Worm (Caenorhabditis elegans) whole organism, L4 larva: ENCODE measurements around the gene bckd-1A.

Source experiments
- F37D6.2 ChIP-seq: sonication (generic microtip); optimal IDR thresholded peaks from 2 replicates; lab custom pipeline; 2016; ENCODE audit warnings: mild to moderate bottlenecking, missing genetic modification characterization, missing compliant biosample characterization
- T20F7.1 ChIP-seq: fragments of 200-800 bp; sonication (Bioruptor generic); optimal IDR thresholded peaks from 2 replicates; lab custom pipeline; 2018; ENCODE audit warnings: mild to moderate bottlenecking, missing genetic modification characterization, missing compliant biosample characterization
- T26A8.4 ChIP-seq: fragments of 200-800 bp; sonication (Bioruptor generic); IDR thresholded peaks from 2 replicates; pipeline ENCODE4 v1.3.6; 2022; ENCODE audit warnings: missing genetic modification characterization, missing compliant biosample characterization
- Y75B8A.6 ChIP-seq: fragments of 200-800 bp; sonication (Bioruptor generic); IDR thresholded peaks from 2 replicates; pipeline ENCODE4 v1.3.6; 2022; ENCODE audit warnings: missing genetic modification reagents, missing genetic modification characterization, missing compliant biosample characterization
- ZK546.5 ChIP-seq, 2 experiments: sonication (generic microtip); optimal IDR thresholded peaks; 2 replicates each; lab custom pipeline; 2017; ENCODE audit warnings: missing biosample characterization in 2 of 2, missing genetic modification characterization in 2 of 2
- ama-1 ChIP-seq: fragments of 150-350 bp; optimal IDR thresholded peaks from 2 replicates; lab custom pipeline; 2014; ENCODE audit warnings: inconsistent platforms, mixed read lengths
- ctbp-1 ChIP-seq: fragments of 200-800 bp; sonication (Bioruptor generic); IDR thresholded peaks from 2 replicates; pipeline ENCODE4 v1.3.6; 2022; ENCODE audit warnings: missing genetic modification reagents, missing genetic modification characterization, missing compliant biosample characterization
- dmd-6 ChIP-seq: fragments of 200-800 bp; sonication (Bioruptor generic); IDR thresholded peaks from 2 replicates; pipeline ENCODE4 v1.3.6; 2022; ENCODE audit warnings: missing genetic modification reagents, missing genetic modification characterization, missing compliant biosample characterization
- dpl-1 ChIP-seq: fragments of 150-350 bp; optimal IDR thresholded peaks from 2 replicates; lab custom pipeline; 2014; ENCODE audit warnings: missing biosample characterization, missing genetic modification reagents, missing genetic modification characterization
- dve-1 ChIP-seq: sonication (generic microtip); optimal IDR thresholded peaks from 2 replicates; lab custom pipeline; 2017; ENCODE audit warnings: antibody characterized with exemption, mild to moderate bottlenecking, missing genetic modification characterization, missing compliant biosample characterization; ENCODE audit not compliant: insufficient read depth
- egl-43 ChIP-seq: fragments of 200-800 bp; sonication (Bioruptor generic); IDR thresholded peaks from 2 replicates; pipeline ENCODE4 v1.3.6; 2022; ENCODE audit warnings: missing genetic modification reagents, missing genetic modification characterization, missing compliant biosample characterization
- hif-1 ChIP-seq, 2 experiments: sonication (generic microtip); optimal IDR thresholded peaks; 2 replicates each; lab custom pipeline; 2016 to 2017; ENCODE audit warnings: missing compliant biosample characterization in 2 of 2, missing genetic modification characterization in 2 of 2, missing genetic modification reagents in 2 of 2, missing genotype in 2 of 2, mild to moderate bottlenecking in 1 of 2
- hlh-11 ChIP-seq: fragments of 200-800 bp; sonication (Bioruptor generic); optimal IDR thresholded peaks from 2 replicates; lab custom pipeline; 2018; ENCODE audit warnings: mild to moderate bottlenecking, missing genetic modification characterization, missing compliant biosample characterization
- hlh-30 ChIP-seq: sonication (generic microtip); optimal IDR thresholded peaks from 2 replicates; lab custom pipeline; 2017; ENCODE audit warnings: antibody characterized with exemption, mild to moderate bottlenecking, missing genetic modification characterization, missing compliant biosample characterization; ENCODE audit not compliant: insufficient read depth
- hmg-1.1 ChIP-seq: fragments of 200-800 bp; sonication (Bioruptor generic); IDR thresholded peaks from 2 replicates; pipeline ENCODE4 v1.3.6; 2022; ENCODE audit warnings: missing genetic modification reagents, missing genetic modification characterization, missing compliant biosample characterization
- jun-1 ChIP-seq: fragments of 150-350 bp; optimal IDR thresholded peaks from 2 replicates; lab custom pipeline; 2014; ENCODE audit warnings: missing biosample characterization, missing genetic modification reagents, missing genetic modification characterization
- lin-13 ChIP-seq: fragments of 150-350 bp; optimal IDR thresholded peaks from 2 replicates; lab custom pipeline; 2014; ENCODE audit warnings: missing biosample characterization, missing genetic modification reagents, missing genetic modification characterization
- lin-38 ChIP-seq: fragments of 200-800 bp; sonication (Bioruptor generic); IDR thresholded peaks from 2 replicates; pipeline ENCODE4 v1.3.6; 2022; ENCODE audit warnings: missing genetic modification reagents, missing genetic modification characterization, missing compliant biosample characterization
- lin-39 ChIP-seq: fragments of 150-350 bp; optimal IDR thresholded peaks from 2 replicates; lab custom pipeline; 2014; ENCODE audit warnings: missing biosample characterization, missing genetic modification reagents, missing genetic modification characterization
- lsy-2 ChIP-seq, 2 experiments: fragments of 150-350 bp in 1 of 2; sonication (generic microtip) in 1 of 2; optimal IDR thresholded peaks; 2 replicates each; lab custom pipeline; 2014 to 2017; ENCODE audit warnings: missing biosample characterization in 2 of 2, missing genetic modification characterization in 2 of 2
- mep-1 ChIP-seq: fragments of 150-350 bp; sonication (generic microtip); optimal IDR thresholded peaks from 3 replicates; lab custom pipeline; 2014; ENCODE audit warnings: missing biosample characterization, missing genetic modification characterization
- mes-2 ChIP-seq: sonication (generic microtip); optimal IDR thresholded peaks from 2 replicates; lab custom pipeline; 2016; ENCODE audit warnings: missing genotype, mild to moderate bottlenecking, missing genetic modification characterization, missing compliant biosample characterization; ENCODE audit not compliant: poor library complexity, severe bottlenecking
- nhr-102 ChIP-seq: sonication (generic microtip); optimal IDR thresholded peaks from 2 replicates; lab custom pipeline; 2016; ENCODE audit warnings: mild to moderate bottlenecking, missing genetic modification characterization, moderate library complexity, missing compliant biosample characterization
- nhr-11 ChIP-seq: fragments of 150-350 bp; optimal IDR thresholded peaks from 2 replicates; lab custom pipeline; 2014; ENCODE audit warnings: missing biosample characterization, missing genetic modification characterization
- nhr-237 ChIP-seq: sonication (generic microtip); optimal IDR thresholded peaks from 2 replicates; lab custom pipeline; 2017; ENCODE audit warnings: missing biosample characterization, missing genetic modification characterization
- nhr-28 ChIP-seq: fragments of 150-350 bp; optimal IDR thresholded peaks from 2 replicates; lab custom pipeline; 2014; ENCODE audit warnings: missing biosample characterization, missing genetic modification characterization
- nhr-6 ChIP-seq: fragments of 150-350 bp; optimal IDR thresholded peaks from 2 replicates; lab custom pipeline; 2014; ENCODE audit warnings: missing biosample characterization, missing genetic modification characterization
- nhr-77 ChIP-seq: fragments of 150-350 bp; optimal IDR thresholded peaks from 2 replicates; lab custom pipeline; 2014; ENCODE audit warnings: missing biosample characterization, missing genetic modification characterization
- pha-4 ChIP-seq, 2 experiments: fragments of 150-350 bp in 1 of 2; fragments of 200-800 bp in 1 of 2; sonication (Bioruptor generic) in 1 of 2; IDR thresholded peaks in 1 of 2; optimal IDR thresholded peaks in 1 of 2; 2 replicates each; pipeline versions ENCODE4 v1.3.6 to Lab custom; 2014 to 2022; ENCODE audit warnings: missing genetic modification characterization in 2 of 2, missing genetic modification reagents in 2 of 2, missing biosample characterization in 1 of 2, missing compliant biosample characterization in 1 of 2
- php-3 ChIP-seq: fragments of 200-800 bp; sonication (Bioruptor generic); IDR thresholded peaks from 2 replicates; pipeline ENCODE4 v1.3.6; 2022; ENCODE audit warnings: missing genetic modification reagents, missing genetic modification characterization, missing compliant biosample characterization
- rbr-2 ChIP-seq: sonication (generic microtip); optimal IDR thresholded peaks from 2 replicates; lab custom pipeline; 2016; ENCODE audit warnings: missing genotype, missing genetic modification characterization, missing compliant biosample characterization
- set-16 ChIP-seq: fragments of 200-800 bp; sonication (Bioruptor generic); IDR thresholded peaks from 2 replicates; pipeline ENCODE4 v1.3.6; 2022; ENCODE audit warnings: missing genetic modification reagents, missing genetic modification characterization, missing compliant biosample characterization
- snpc-4 ChIP-seq: fragments of 150-350 bp; optimal IDR thresholded peaks from 2 replicates; lab custom pipeline; 2014; ENCODE audit warnings: missing biosample characterization, missing genetic modification characterization
- spr-3 ChIP-seq: fragments of 200-800 bp; sonication (Bioruptor generic); optimal IDR thresholded peaks from 2 replicates; lab custom pipeline; 2018; ENCODE audit warnings: mild to moderate bottlenecking, missing genetic modification characterization, missing compliant biosample characterization
- tag-97 ChIP-seq: fragments of 200-800 bp; sonication (Bioruptor generic); IDR thresholded peaks from 2 replicates; pipeline ENCODE4 v1.3.6; 2022; ENCODE audit warnings: missing genetic modification characterization, missing compliant biosample characterization
- tra-1 ChIP-seq: fragments of 200-800 bp; sonication (Bioruptor generic); IDR thresholded peaks from 2 replicates; pipeline ENCODE4 v1.3.6; 2022; ENCODE audit warnings: missing genetic modification reagents, missing genetic modification characterization, missing compliant biosample characterization
- zfp-3 ChIP-seq: fragments of 200-800 bp; sonication (Bioruptor generic); conservative IDR thresholded peaks from 2 replicates; pipeline ENCODE4 v1.3.6; 2022; ENCODE audit warnings: missing genetic modification reagents, missing genetic modification characterization, missing compliant biosample characterization

The bckd-1A gene

DNA sequence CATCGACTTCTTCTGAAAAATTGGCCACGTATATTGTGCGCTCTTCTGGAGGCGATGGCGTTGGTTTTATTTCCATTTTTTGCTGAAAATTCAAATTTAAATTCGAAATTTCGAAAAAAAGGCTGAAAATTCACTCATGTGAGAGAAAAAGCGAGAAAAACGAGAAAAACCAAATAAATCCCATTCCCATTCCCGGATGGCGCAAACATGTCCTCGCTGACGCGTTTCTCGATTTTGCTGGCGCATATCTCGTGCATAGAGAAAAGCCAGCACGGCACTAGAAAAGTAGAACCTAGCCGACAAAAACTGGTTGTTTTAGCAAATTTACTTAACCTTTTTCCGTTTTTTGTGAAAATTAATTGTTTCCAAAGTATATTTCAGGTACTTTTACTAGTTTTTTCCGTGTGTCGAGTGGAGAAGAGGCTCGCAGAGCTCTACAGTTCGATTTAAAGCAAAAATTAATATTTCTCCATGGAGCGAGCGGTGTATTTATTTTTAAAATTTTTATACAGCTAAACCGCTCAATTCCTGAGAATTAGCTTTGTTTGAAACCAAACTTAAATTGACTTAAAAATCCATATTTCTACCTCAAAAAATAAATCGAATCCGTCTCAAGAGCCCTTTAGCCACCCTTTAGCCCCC lies 40.4 kb downstream of the bckd-1A start, which contains the start of gene rbm-7:
Gene rbm-7 (minus strand): TSS at position 82 of the 642 bp plus-strand sequence.
- TF ChIP-seq dmd-6 (GFP tag; lab: Robert Waterston, UW), result peak; percentile 54
- peak; percentile 75 for TF ChIP-seq lin-38 (GFP tag; lab: Robert Waterston, UW)
- TF ChIP-seq lin-39 (tag; lab: Kevin White, UChicago), result no peak
- no peak for TF ChIP-seq tag-97 (GFP tag; lab: Robert Waterston, UW)
- TF ChIP-seq ctbp-1 (GFP tag; lab: Robert Waterston, UW), result 0 out of 2 replicates have a peak, but pooled peaks have one; percentile 47
- TF ChIP-seq zfp-3 (GFP tag; lab: Robert Waterston, UW), result 0 out of 2 replicates have a peak, but pooled peaks have one; percentile 69
- peak; percentile 75 for TF ChIP-seq dpl-1 (GFP tag; lab: Kevin White, UChicago)
- TF ChIP-seq tra-1 (GFP tag; lab: Robert Waterston, UW), result no peak
- TF ChIP-seq lsy-2 (tag; optimal IDR thresholded peaks at IDR 0.05; lab: Kevin White, UChicago), result peak; percentile 12 to 88
- peak; percentile 25 for TF ChIP-seq nhr-77
- TF ChIP-seq T26A8.4 (GFP tag; lab: Robert Waterston, UW), result peak; percentile 79
- no peak for TF ChIP-seq Y75B8A.6
- peak; percentile 20 for TF ChIP-seq nhr-28 (tag; lab: Kevin White, UChicago)
- TF ChIP-seq lin-13 (GFP tag; lab: Kevin White, UChicago), result peak; percentile 47
- peak; percentile 42 for TF ChIP-seq nhr-11 (tag; lab: Kevin White, UChicago)
- TF ChIP-seq egl-43 (GFP tag; lab: Robert Waterston, UW), result 0 out of 2 replicates have a peak, but pooled peaks have one; percentile 30
- TF ChIP-seq F37D6.2, result peak; percentile 30
- TF ChIP-seq mep-1, result peak; percentile 75
- TF ChIP-seq T20F7.1 (GFP tag; lab: Kevin White, UChicago), result no peak
- TF ChIP-seq nhr-6 (tag; lab: Kevin White, UChicago), result peak; percentile 60
- peak; percentile 62 for TF ChIP-seq dve-1
- TF ChIP-seq ama-1 (lab: Kevin White, UChicago), result peak; percentile 53
- peak; percentile 25 for TF ChIP-seq spr-3 (GFP tag; lab: Kevin White, UChicago)
- peak; percentile 53 for TF ChIP-seq jun-1 (tag; lab: Kevin White, UChicago)
- TF ChIP-seq hlh-11, result peak; percentile 56
- no peak for TF ChIP-seq ZK546.5 (tag; optimal IDR thresholded peaks at IDR 0.05; lab: Kevin White, UChicago)
- TF ChIP-seq rbr-2 (tag; lab: Kevin White, UChicago), result peak; percentile 62
- TF ChIP-seq php-3 (GFP tag; lab: Robert Waterston, UW), result no peak
- peak in 1 of 2 experiments; percentile 32 for TF ChIP-seq hif-1 (tag; optimal IDR thresholded peaks at IDR 0.05; lab: Kevin White, UChicago)
- peak; percentile 60 for TF ChIP-seq mes-2
- TF ChIP-seq nhr-102 (tag; lab: Kevin White, UChicago), result peak; percentile 48
- TF ChIP-seq hlh-30 (tag; lab: Kevin White, UChicago), result peak; percentile 49
- TF ChIP-seq hmg-1.1 (GFP tag; lab: Robert Waterston, UW), result peak; percentile 67

DNA sequence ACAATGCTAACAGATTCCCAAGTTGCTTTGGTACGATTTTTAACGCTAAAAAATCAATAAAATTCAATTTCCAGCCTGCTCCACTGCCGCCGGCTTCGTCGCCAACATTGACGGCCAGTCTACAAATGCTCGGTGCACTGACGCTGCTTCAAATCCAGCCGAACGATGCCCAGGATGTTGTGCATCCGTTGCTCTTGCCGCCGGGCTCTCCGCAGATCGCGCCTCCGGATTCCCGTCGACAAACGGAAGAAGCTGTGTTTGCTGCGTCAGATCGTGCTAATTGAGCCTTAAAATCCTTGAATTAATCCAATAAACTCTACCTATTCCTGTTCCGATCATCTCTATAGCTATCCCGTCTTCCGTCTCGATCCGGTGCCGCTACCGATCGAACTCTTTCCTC lies 41.2 kb downstream of the bckd-1A start:
- TF ChIP-seq nhr-237, result no peak
- TF ChIP-seq pha-4 (GFP tag; IDR thresholded peaks at IDR 0.05; lab: Robert Waterston, UW), result no peak
- TF ChIP-seq pha-4 (tag; optimal IDR thresholded peaks at IDR 0.05; lab: Kevin White, UChicago), result no peak
- TF ChIP-seq tra-1 (GFP tag; lab: Robert Waterston, UW), result no peak
- 0 out of 2 replicates have a peak, but pooled peaks have one; percentile 14 for TF ChIP-seq php-3 (GFP tag; lab: Robert Waterston, UW)
- peak; percentile 77 for TF ChIP-seq set-16 (GFP tag; lab: Robert Waterston, UW)
- TF ChIP-seq snpc-4, result no peak
